Fruit fly (Drosophila melanogaster): ENCODE results near the gene CG33178.

Gene CG33178

dm6 chrX:15074646-15075351, 7.8 kb upstream of the CG33178 start (continued):
- peak; percentile 65; the same call in 1 of the 2 replicates for TF ChIP-seq CG8765 (GFP tag; IDR thresholded peaks at IDR 0.05)
- TF ChIP-seq ato (GFP tag; IDR thresholded peaks at IDR 0.05; ENCODE audit: partially characterized antibody) = no peak
- TF ChIP-seq sd (tag; optimal IDR thresholded peaks at IDR 0.05) = peak; percentile 62
- TF ChIP-seq CG1792 (GFP tag; optimal IDR thresholded peaks at IDR 0.05) = peak; percentile 90
- peak; percentile 80 for TF ChIP-seq Optix (GFP tag; IDR thresholded peaks at IDR 0.05)
- TF ChIP-seq CG17612 (GFP tag; IDR thresholded peaks at IDR 0.05) = peak; percentile 76
- TF ChIP-seq Trl (optimal IDR thresholded peaks at IDR 0.05) = peak; percentile 52 to 73
- peak; percentile 93 for TF ChIP-seq Trl (GFP tag; optimal IDR thresholded peaks at IDR 0.05)
- TF ChIP-seq CG12942 (GFP tag; optimal IDR thresholded peaks at IDR 0.05) = peak; percentile 89
- peak; percentile 84 for TF ChIP-seq CG32772 (GFP tag; IDR thresholded peaks at IDR 0.05)
- TF ChIP-seq insv (GFP tag; optimal IDR thresholded peaks at IDR 0.05) = peak; percentile 17 to 64
- no peak for TF ChIP-seq MESR4 (GFP tag; optimal IDR thresholded peaks at IDR 0.05)
- TF ChIP-seq CG16813 (GFP tag; IDR thresholded peaks at IDR 0.05; ENCODE audit: partially characterized antibody) = no peak
- no peak for TF ChIP-seq Lpt (GFP tag; optimal IDR thresholded peaks at IDR 0.05)
- TF ChIP-seq kay (GFP tag; optimal IDR thresholded peaks at IDR 0.05) = peak; percentile 81
- no peak for TF ChIP-seq hth (optimal IDR thresholded peaks at IDR 0.05)
- TF ChIP-seq CG15696 (tag; optimal IDR thresholded peaks at IDR 0.05) = peak; percentile 53
- no peak for TF ChIP-seq CG13287 (GFP tag; IDR thresholded peaks at IDR 0.05; ENCODE audit: partially characterized antibody)
- TF ChIP-seq CG16863 (GFP tag; optimal IDR thresholded peaks at IDR 0.05) = peak; percentile 88
- peak; percentile 65 for TF ChIP-seq Sry-δ (GFP tag; optimal IDR thresholded peaks at IDR 0.05)
- TF ChIP-seq btn (GFP tag; optimal IDR thresholded peaks at IDR 0.05) = peak; percentile 64
- peak; percentile 81 for TF ChIP-seq CG2889 (GFP tag; IDR thresholded peaks at IDR 0.05)
- TF ChIP-seq dysf (GFP tag; IDR thresholded peaks at IDR 0.05) = peak; percentile 93
- TF ChIP-seq Meics (GFP tag; optimal IDR thresholded peaks at IDR 0.05) = peak; percentile 91
- TF ChIP-seq gro (GFP tag; optimal IDR thresholded peaks at IDR 0.05) = peak; percentile 92
- peak; percentile 95 for TF ChIP-seq CG18599 (GFP tag; optimal IDR thresholded peaks at IDR 0.05)
- TF ChIP-seq CG34422 (GFP tag; IDR thresholded peaks at IDR 0.05) = peak; percentile 89; the same call in 2 of the 3 replicates
- peak; percentile 72 for TF ChIP-seq Poxn (GFP tag; IDR thresholded peaks at IDR 0.05)
- peak in 1 of 2 experiments; percentile 95 for TF ChIP-seq eve (GFP tag; optimal IDR thresholded peaks at IDR 0.05)
- peak; percentile 57 for TF ChIP-seq CG14965 (GFP tag; optimal IDR thresholded peaks at IDR 0.05; ENCODE audit: borderline replicate concordance)
- peak; percentile 28 for TF ChIP-seq pzg (GFP tag; optimal IDR thresholded peaks at IDR 0.05)
- peak; percentile 64 for TF ChIP-seq CG2202 (tag; optimal IDR thresholded peaks at IDR 0.05)
- TF ChIP-seq CG2199 (GFP tag; IDR thresholded peaks at IDR 0.05) = no peak
- peak; percentile 83 to 84 for TF ChIP-seq bsh (GFP tag; optimal IDR thresholded peaks at IDR 0.05)
- TF ChIP-seq esg (GFP tag; conservative IDR thresholded peaks at IDR 0.05) = peak; percentile 81
- TF ChIP-seq vvl (GFP tag; IDR thresholded peaks at IDR 0.05) = peak; percentile 91
- TF ChIP-seq CG15073 (GFP tag; optimal IDR thresholded peaks at IDR 0.05) = peak; percentile 58
- TF ChIP-seq ro (GFP tag; IDR thresholded peaks at IDR 0.05) = peak; percentile 80
- TF ChIP-seq ftz-f1 (GFP tag; optimal IDR thresholded peaks at IDR 0.05) = peak; percentile 58
- no peak for TF ChIP-seq hbn (GFP tag; IDR thresholded peaks at IDR 0.05; ENCODE audit: partially characterized antibody)
- peak; percentile 14 for TF ChIP-seq gfzf (GFP tag; optimal IDR thresholded peaks at IDR 0.05)
- TF ChIP-seq dpn (GFP tag; optimal IDR thresholded peaks at IDR 0.05) = peak; percentile 93 to 94
- TF ChIP-seq CG3407 (GFP tag; optimal IDR thresholded peaks at IDR 0.05) = peak; percentile 71
- peak; percentile 97 for TF ChIP-seq lilli (GFP tag; optimal IDR thresholded peaks at IDR 0.05)
- TF ChIP-seq Kr (GFP tag; optimal IDR thresholded peaks at IDR 0.05) = no peak
- TF ChIP-seq MTF-1 (GFP tag; optimal IDR thresholded peaks at IDR 0.05; ENCODE audit: borderline replicate concordance) = peak; percentile 78
- no peak for TF ChIP-seq vnd (GFP tag; IDR thresholded peaks at IDR 0.05; ENCODE audit: partially characterized antibody)
- peak; percentile 89 for TF ChIP-seq Aef1 (GFP tag; IDR thresholded peaks at IDR 0.05)
- TF ChIP-seq CoRest (tag; optimal IDR thresholded peaks at IDR 0.05) = peak; percentile 86
- TF ChIP-seq unc-4 (GFP tag; IDR thresholded peaks at IDR 0.05; ENCODE audit: partially characterized antibody) = no peak

Measured in whole organism, embryonic.